Fruit fly (Drosophila melanogaster): ENCODE measurements around the gene Osi20.

dm6 chr3R:6290289-6290688, 49.6 kb upstream of the Osi20 start:
- TF ChIP-seq CG15336 (GFP tag; IDR thresholded peaks at IDR 0.05) (no peak), esn (GFP tag; optimal IDR thresholded peaks at IDR 0.05) (no peak)

Data from whole organism, prepupa.